Worm (Caenorhabditis elegans) whole organism, L2 larva: ENCODE data around the gene ZK262.2.
A peak's percentile ranks its signal among the peaks of the same experiment; 100 is the strongest.

ENCODE experiments used
- C34F6.9 ChIP-seq: fragments of 150-350 bp; optimal IDR thresholded peaks from 2 replicates; lab custom pipeline; 2014; ENCODE audit warnings: missing biosample characterization, missing genetic modification characterization
- F13H6.1 ChIP-seq: sonication (generic microtip); optimal IDR thresholded peaks from 2 replicates; lab custom pipeline; 2016; ENCODE audit warnings: missing genetic modification characterization, missing compliant biosample characterization
- R02D3.7 ChIP-seq: fragments of 150-350 bp; optimal IDR thresholded peaks from 2 replicates; lab custom pipeline; 2014; ENCODE audit warnings: missing biosample characterization, missing genetic modification characterization
- Y55F3AM.14 ChIP-seq: fragments of 200-800 bp; sonication (Bioruptor generic); optimal IDR thresholded peaks from 2 replicates; lab custom pipeline; 2018; ENCODE audit warnings: mild to moderate bottlenecking, missing genetic modification characterization, missing compliant biosample characterization
- ZK546.5 ChIP-seq: sonication (generic microtip); optimal IDR thresholded peaks from 2 replicates; lab custom pipeline; 2017; ENCODE audit warnings: missing biosample characterization, missing genetic modification characterization
- alr-1 ChIP-seq: fragments of 150-350 bp; optimal IDR thresholded peaks from 2 replicates; lab custom pipeline; 2014; ENCODE audit warnings: missing biosample characterization, missing genetic modification characterization
- aly-2 ChIP-seq: fragments of 150-350 bp; optimal IDR thresholded peaks from 2 replicates; lab custom pipeline; 2014; ENCODE audit warnings: missing biosample characterization, missing genetic modification characterization
- ama-1 ChIP-seq: fragments of 150-350 bp; optimal IDR thresholded peaks from 2 replicates; lab custom pipeline; 2018; ENCODE audit warnings: inconsistent platforms
- blmp-1 ChIP-seq: sonication (generic microtip); optimal IDR thresholded peaks from 2 replicates; lab custom pipeline; 2017; ENCODE audit warnings: missing genetic modification characterization, mild to moderate bottlenecking, missing compliant biosample characterization, antibody characterized with exemption, moderate library complexity; ENCODE audit not compliant: insufficient read depth
- ceh-16 ChIP-seq: fragments of 150-350 bp; optimal IDR thresholded peaks from 2 replicates; lab custom pipeline; 2014; ENCODE audit warnings: missing biosample characterization, missing genetic modification characterization
- crh-2 ChIP-seq: sonication (generic microtip); optimal IDR thresholded peaks from 2 replicates; lab custom pipeline; 2017; ENCODE audit warnings: missing biosample characterization, missing genetic modification characterization
- dmd-4 ChIP-seq: sonication (generic microtip); optimal IDR thresholded peaks from 2 replicates; lab custom pipeline; 2017; ENCODE audit warnings: missing biosample characterization, missing genetic modification characterization
- egl-27 ChIP-seq: sonication (generic microtip); optimal IDR thresholded peaks from 3 replicates; lab custom pipeline; 2017; ENCODE audit warnings: missing biosample characterization, missing genetic modification reagents, missing genetic modification characterization
- elt-1 ChIP-seq: fragments of 150-350 bp; optimal IDR thresholded peaks from 2 replicates; lab custom pipeline; 2014; ENCODE audit warnings: missing biosample characterization, missing genetic modification characterization
- elt-3 ChIP-seq: sonication (generic microtip); optimal IDR thresholded peaks from 2 replicates; lab custom pipeline; 2017; ENCODE audit warnings: missing biosample characterization, missing genetic modification characterization
- fos-1 ChIP-seq: fragments of 150-350 bp; optimal IDR thresholded peaks from 2 replicates; lab custom pipeline; 2014; ENCODE audit warnings: missing biosample characterization, missing genetic modification characterization
- gmeb-1 ChIP-seq: fragments of 150-350 bp; optimal IDR thresholded peaks from 2 replicates; lab custom pipeline; 2014; ENCODE audit warnings: missing biosample characterization, missing genetic modification characterization
- lin-11 ChIP-seq: fragments of 150-350 bp; sonication (generic microtip); optimal IDR thresholded peaks from 2 replicates; lab custom pipeline; 2014; ENCODE audit warnings: missing biosample characterization, missing genetic modification characterization, inconsistent platforms, mixed read lengths
- lin-39 ChIP-seq: fragments of 150-350 bp; optimal IDR thresholded peaks from 2 replicates; lab custom pipeline; 2014; ENCODE audit warnings: missing biosample characterization, missing genetic modification reagents, missing genetic modification characterization
- lsy-2 ChIP-seq, 2 experiments: fragments of 150-350 bp in 1 of 2; sonication (generic microtip) in 1 of 2; optimal IDR thresholded peaks; 2 replicates each; lab custom pipeline; 2014 to 2017; ENCODE audit warnings: missing biosample characterization in 2 of 2, missing genetic modification characterization in 2 of 2
- mab-5 ChIP-seq: fragments of 150-350 bp; optimal IDR thresholded peaks from 2 replicates; lab custom pipeline; 2014; ENCODE audit warnings: missing biosample characterization, missing genetic modification characterization
- mbf-1 ChIP-seq: sonication (generic microtip); optimal IDR thresholded peaks from 2 replicates; lab custom pipeline; 2017; ENCODE audit warnings: missing biosample characterization, missing genetic modification characterization
- nhr-10 ChIP-seq: sonication (generic microtip); optimal IDR thresholded peaks from 2 replicates; lab custom pipeline; 2017; ENCODE audit warnings: missing biosample characterization, missing genetic modification characterization
- nhr-21 ChIP-seq: fragments of 150-350 bp; optimal IDR thresholded peaks from 2 replicates; lab custom pipeline; 2014; ENCODE audit warnings: missing biosample characterization, missing genetic modification characterization
- nhr-23 ChIP-seq: fragments of 150-350 bp; optimal IDR thresholded peaks from 2 replicates; lab custom pipeline; 2014; ENCODE audit warnings: missing biosample characterization, missing genetic modification reagents, missing genetic modification characterization
- nhr-237 ChIP-seq: fragments of 150-350 bp; optimal IDR thresholded peaks from 2 replicates; lab custom pipeline; 2014; ENCODE audit warnings: missing biosample characterization, missing genetic modification characterization
- nhr-25 ChIP-seq: fragments of 150-350 bp; sonication (generic microtip); optimal IDR thresholded peaks from 3 replicates; lab custom pipeline; 2014; ENCODE audit warnings: missing biosample characterization, missing genetic modification characterization
- peb-1 ChIP-seq: fragments of 150-350 bp; optimal IDR thresholded peaks from 2 replicates; lab custom pipeline; 2014; ENCODE audit warnings: missing biosample characterization, missing genetic modification characterization
- sem-4 ChIP-seq: fragments of 150-350 bp; optimal IDR thresholded peaks from 2 replicates; lab custom pipeline; 2014; ENCODE audit warnings: missing biosample characterization, missing genetic modification reagents, missing genetic modification characterization
- skn-1 ChIP-seq: sonication (generic microtip); optimal IDR thresholded peaks from 2 replicates; lab custom pipeline; 2017; ENCODE audit warnings: missing biosample characterization, missing genetic modification characterization
- snpc-4 ChIP-seq: fragments of 150-350 bp; optimal IDR thresholded peaks from 2 replicates; lab custom pipeline; 2014; ENCODE audit warnings: missing biosample characterization, missing genetic modification characterization
- unc-55 ChIP-seq: fragments of 150-350 bp; sonication (generic microtip); optimal IDR thresholded peaks from 3 replicates; lab custom pipeline; 2014; ENCODE audit warnings: missing biosample characterization, missing genetic modification reagents, missing genetic modification characterization
- ztf-1 ChIP-seq: fragments of 200-800 bp; sonication (Bioruptor generic); conservative IDR thresholded peaks from 2 replicates; pipeline ENCODE4 v1.3.6; 2022; ENCODE audit warnings: missing genetic modification characterization, missing compliant biosample characterization
- ztf-4 ChIP-seq: fragments of 150-350 bp; optimal IDR thresholded peaks from 2 replicates; lab custom pipeline; 2014; ENCODE audit warnings: missing biosample characterization, missing genetic modification characterization

ZK262.2 gene

DNA sequence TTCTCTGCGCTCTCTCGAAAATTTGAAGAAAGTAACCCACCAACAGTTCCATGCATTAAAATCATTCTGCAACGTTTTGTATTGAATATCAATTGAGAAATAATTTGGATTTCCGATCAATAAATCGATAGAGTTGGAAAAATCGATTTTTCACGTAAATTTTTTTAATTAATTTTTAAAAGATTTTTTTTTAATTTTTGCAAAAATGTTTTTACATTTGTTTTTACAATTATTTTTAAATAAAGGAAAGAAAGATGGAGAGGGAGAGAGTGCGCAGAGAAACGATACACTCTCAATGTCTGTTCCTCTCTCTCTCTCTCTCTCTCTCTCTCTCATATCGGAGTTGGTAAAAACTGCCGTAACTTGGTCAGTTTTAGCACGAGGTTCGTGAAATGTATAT is 12.8 kb upstream of the ZK262.2 start, which contains the start of gene ZK262.19:
ZK262.19 (minus strand) TSS at position 101 of the 400 bp plus-strand sequence.
- TF ChIP-seq F13H6.1 (tag; lab: Kevin White, UChicago) (no peak), nhr-10 (tag; lab: Kevin White, UChicago) (no peak), dmd-4 (tag; lab: Kevin White, UChicago) (no peak), ztf-4 (tag; lab: Kevin White, UChicago) (no peak), elt-1 (tag; lab: Kevin White, UChicago) (no peak), ZK546.5 (tag; lab: Kevin White, UChicago) (no peak), lsy-2 (tag; optimal IDR thresholded peaks at IDR 0.05; lab: Kevin White, UChicago) (no peak), peb-1 (tag; lab: Kevin White, UChicago) (no peak), gmeb-1 (no peak), ama-1 (lab: Kevin White, UChicago) (no peak), nhr-21 (no peak), alr-1 (tag; lab: Kevin White, UChicago) (no peak), sem-4 (tag; lab: Kevin White, UChicago) (no peak), elt-3 (no peak), aly-2 (no peak), blmp-1 (tag; lab: Kevin White, UChicago) (no peak), nhr-23 (tag; lab: Kevin White, UChicago) (no peak), C34F6.9 (tag; lab: Kevin White, UChicago) (no peak), mab-5 (tag; lab: Kevin White, UChicago) (no peak)

DNA sequence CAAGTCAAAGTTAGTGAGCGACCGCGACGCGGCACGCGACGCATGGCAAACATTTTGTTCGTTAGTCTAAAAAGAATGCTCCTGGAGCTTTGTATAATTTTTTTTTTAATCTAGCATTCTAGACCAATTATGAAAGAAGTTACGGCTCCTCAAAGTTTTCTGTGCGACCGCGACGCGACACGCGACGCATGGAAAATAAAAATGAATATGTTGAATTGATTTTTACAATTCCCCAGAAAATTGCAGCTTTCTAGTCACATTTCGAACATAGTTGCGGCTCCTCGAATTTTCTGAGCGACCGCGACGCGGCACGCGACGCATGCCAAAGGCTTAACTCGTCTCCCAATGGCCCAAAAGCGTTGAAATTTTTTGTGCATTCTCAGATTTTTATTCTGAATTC is 11.7 kb upstream of the ZK262.2 start, which contains the start of gene ZK262.4:
ZK262.4 (minus strand) TSS at position 101 of the 400 bp plus-strand sequence.
- no peak for TF ChIP-seq skn-1
- TF ChIP-seq ztf-1 (GFP tag; lab: Robert Waterston, UW), result no peak
- TF ChIP-seq alr-1 (tag; lab: Kevin White, UChicago), result no peak
- no peak for TF ChIP-seq lin-39 (tag; lab: Kevin White, UChicago)
- no peak for TF ChIP-seq nhr-25 (tag; lab: Kevin White, UChicago)
- TF ChIP-seq mab-5 (tag; lab: Kevin White, UChicago), result no peak
- TF ChIP-seq mbf-1, result no peak

DNA sequence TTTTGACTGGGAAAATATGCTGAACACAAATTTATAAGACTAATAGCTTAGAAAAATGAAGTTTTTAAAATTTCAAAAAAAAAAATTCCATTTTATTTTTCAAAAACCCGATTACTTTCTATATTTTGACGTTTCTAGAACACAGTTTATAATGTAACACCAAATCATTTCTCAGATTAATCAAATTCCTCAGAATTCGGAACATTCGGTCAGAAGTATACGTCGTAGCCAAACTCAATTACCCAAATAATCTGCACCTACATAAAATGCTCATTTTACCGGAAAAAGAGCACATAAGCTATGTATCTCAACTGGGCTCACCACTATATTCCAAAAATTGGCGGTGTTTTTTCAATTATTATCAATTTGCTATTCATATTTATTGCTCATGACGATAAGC is 8.0 kb upstream of the ZK262.2 start, which contains the start of gene srj-26:
srj-26 (plus strand) TSS at position 301 of the 400 bp plus-strand sequence.
- no peak for TF ChIP-seq nhr-10 (tag; lab: Kevin White, UChicago)
- no peak for TF ChIP-seq egl-27 (tag; lab: Kevin White, UChicago)
- no peak for TF ChIP-seq peb-1 (tag; lab: Kevin White, UChicago)
- no peak for TF ChIP-seq lin-11 (tag; lab: Kevin White, UChicago)
- no peak for TF ChIP-seq snpc-4 (tag; lab: Kevin White, UChicago)

- TF ChIP-seq nhr-237 (tag; lab: Kevin White, UChicago) (no peak), unc-55 (no peak), snpc-4 (tag; lab: Kevin White, UChicago) (no peak), crh-2 (tag; lab: Kevin White, UChicago) (no peak), lin-11 (tag; lab: Kevin White, UChicago) (no peak), skn-1 (no peak), fos-1 (tag; lab: Kevin White, UChicago) (no peak), R02D3.7 (tag; lab: Kevin White, UChicago) (no peak), mab-5 (tag; lab: Kevin White, UChicago) (no peak), peb-1 (tag; lab: Kevin White, UChicago) (no peak), nhr-23 (tag; lab: Kevin White, UChicago) (no peak), Y55F3AM.14 (no peak), ceh-16 (no peak), egl-27 (tag; lab: Kevin White, UChicago) (no peak), mbf-1 (no peak), aly-2 (no peak)
Observed at ce11 chrV:18414051-18414450, 1.3 kb upstream of the ZK262.2 start, which contains the start of gene txt-8. txt-8 (plus strand) TSS chrV:18414351.

- no peak for TF ChIP-seq crh-2 (tag; lab: Kevin White, UChicago)
- peak; percentile 1 for TF ChIP-seq fos-1 (tag; lab: Kevin White, UChicago)
- no peak for TF ChIP-seq egl-27 (tag; lab: Kevin White, UChicago)
- TF ChIP-seq, all 48 proteins: peak for 1
Observed at ce11 chrV:18412351-18412750, 436 bp downstream of the ZK262.2 start.
